Fruit fly (Drosophila melanogaster) whole organism, prepupa: ENCODE data around the gene sofe.

Experiments used
- CG15336 ChIP-seq: fragments of 200-800 bp; sonication (Bioruptor generic); IDR thresholded peaks from 2 replicates; pipeline ENCODE4 v1.3.6; 2022; ENCODE audit warnings: missing biosample characterization, missing genetic modification characterization
- cyc ChIP-seq: fragments of 200-800 bp; sonication (Bioruptor generic); optimal IDR thresholded peaks from 3 replicates; lab custom pipeline; 2016; ENCODE audit warnings: missing biosample characterization, missing genetic modification characterization
- topi ChIP-seq: fragments of 200-800 bp; sonication (Bioruptor generic); optimal IDR thresholded peaks from 3 replicates; lab custom pipeline; 2016; ENCODE audit warnings: missing biosample characterization, missing genetic modification characterization

- TF ChIP-seq topi (GFP tag; lab: Kevin White, UChicago), result no peak
- no peak for TF ChIP-seq CG15336 (GFP tag; lab: Robert Waterston, UW)
- TF ChIP-seq cyc (GFP tag; lab: Kevin White, UChicago), result no peak
These were observed 33.8 kb downstream of the sofe start for dm6 chrX:10823441-10823818.
